Worm (Caenorhabditis elegans) whole organism, young adult: Measurements from ENCODE around the gene dpy-18.

Experiments
- B0261.1 ChIP-seq: sonication (generic microtip); optimal IDR thresholded peaks from 2 replicates; lab custom pipeline; 2016; ENCODE audit warnings: mild to moderate bottlenecking, missing genetic modification characterization, moderate library complexity, missing compliant biosample characterization
- bed-1 ChIP-seq: fragments of 200-800 bp; sonication (Bioruptor generic); IDR thresholded peaks from 2 replicates; pipeline ENCODE4 v1.3.6; 2022; ENCODE audit warnings: missing genetic modification reagents, missing genetic modification characterization, missing compliant biosample characterization
- dpl-1 ChIP-seq: fragments of 150-350 bp; optimal IDR thresholded peaks from 2 replicates; lab custom pipeline; 2014; ENCODE audit warnings: missing biosample characterization, missing genetic modification reagents, missing genetic modification characterization
- ets-4 ChIP-seq: fragments of 200-800 bp; sonication (Bioruptor generic); optimal IDR thresholded peaks from 2 replicates; lab custom pipeline; 2018; ENCODE audit warnings: mild to moderate bottlenecking, missing genetic modification characterization, missing compliant biosample characterization
- lin-40 ChIP-seq: sonication (generic microtip); optimal IDR thresholded peaks from 2 replicates; lab custom pipeline; 2016; ENCODE audit warnings: missing genetic modification characterization, mild to moderate bottlenecking, missing compliant biosample characterization, missing genotype, missing genetic modification reagents
- mxl-1 ChIP-seq: sonication (generic microtip); optimal IDR thresholded peaks from 2 replicates; lab custom pipeline; 2016; ENCODE audit warnings: missing genetic modification characterization, missing compliant biosample characterization
- snpc-4 ChIP-seq, 5 experiments: fragments of 150-350 bp in 1 of 5; sonication (generic microtip) in 4 of 5; optimal IDR thresholded peaks; 2 replicates each; lab custom pipeline; 2014 to 2018; ENCODE audit warnings: missing genetic modification characterization in 5 of 5, missing biosample characterization in 3 of 5, antibody characterized with exemption in 2 of 5, mild to moderate bottlenecking in 2 of 5, missing compliant biosample characterization in 2 of 5, missing genotype in 2 of 5, moderate library complexity in 2 of 5, missing genetic modification reagents in 1 of 5

DNA sequence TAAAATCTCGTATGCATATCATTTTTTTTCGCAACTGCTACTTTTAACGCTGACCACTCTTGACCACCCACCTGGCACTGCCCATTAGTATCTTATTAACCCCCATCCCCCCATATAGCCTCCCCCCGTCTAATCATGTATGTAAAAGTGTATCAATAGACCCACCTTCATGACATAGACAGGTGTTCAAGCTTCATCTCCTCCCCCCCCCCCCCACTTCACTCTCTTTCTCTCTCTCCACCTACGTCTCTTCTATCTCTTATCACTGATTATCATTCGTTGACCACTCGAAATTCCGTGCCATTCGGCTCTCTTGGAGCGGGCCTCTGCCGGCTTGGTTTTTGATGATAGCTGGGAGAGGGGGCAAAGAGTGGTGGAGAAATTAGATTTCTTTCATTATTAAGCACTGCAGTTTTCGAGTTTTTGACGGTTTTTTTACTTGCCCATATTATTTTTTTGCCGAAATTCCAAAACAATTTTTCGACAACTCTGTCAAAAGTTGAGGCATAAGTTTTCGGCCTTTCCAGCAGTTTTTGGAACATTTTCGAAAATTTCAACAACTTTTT lies 21.9 kb downstream of the dpy-18 start:
- TF ChIP-seq mxl-1 (tag; lab: Kevin White, UChicago) (no peak), dpl-1 (GFP tag; lab: Kevin White, UChicago) (no peak), ets-4 (GFP tag; lab: Kevin White, UChicago) (no peak), snpc-4 (GFP tag; optimal IDR thresholded peaks at IDR 0.05; lab: Kevin White, UChicago) (no peak), snpc-4 (tag; optimal IDR thresholded peaks at IDR 0.05; lab: Kevin White, UChicago) (no peak), lin-40 (no peak), B0261.1 (tag; lab: Kevin White, UChicago) (no peak), bed-1 (GFP tag; lab: Robert Waterston, UW) (no peak)
